Fruit fly (Drosophila melanogaster) whole organism, embryonic: ENCODE data around the gene CG32712.

Experiments
- Atf3 ChIP-seq: fragments of 200-800 bp; sonication (Bioruptor generic); optimal IDR thresholded peaks from 3 replicates; lab custom pipeline; 2016; ENCODE audit warnings: missing biosample characterization, missing genetic modification characterization
- Awh ChIP-seq: fragments of 200-800 bp; sonication (Bioruptor generic); IDR thresholded peaks from 2 replicates; pipeline ENCODE4, ENCODE4 v1.3.6; 2022; ENCODE audit warnings: missing biosample characterization, missing genetic modification characterization
- BtbVII ChIP-seq: fragments of 200-800 bp; sonication (Bioruptor generic); optimal IDR thresholded peaks from 3 replicates; lab custom pipeline; 2017; ENCODE audit warnings: missing biosample characterization, mild to moderate bottlenecking, missing genetic modification characterization
- Bteb2 ChIP-seq: fragments of 200-800 bp; sonication (Bioruptor generic); optimal IDR thresholded peaks from 2 replicates; lab custom pipeline; 2016; ENCODE audit warnings: missing biosample characterization, missing genetic modification characterization
- CG10267 ChIP-seq: fragments of 200-800 bp; sonication (Bioruptor generic); optimal IDR thresholded peaks from 2 replicates; lab custom pipeline; 2018; ENCODE audit warnings: missing biosample characterization, mild to moderate bottlenecking, missing genetic modification characterization, moderate library complexity
- CG10274 ChIP-seq: fragments of 200-800 bp; sonication (Bioruptor generic); optimal IDR thresholded peaks from 3 replicates; lab custom pipeline; 2017; ENCODE audit warnings: missing biosample characterization, mild to moderate bottlenecking, missing genetic modification characterization
- CG11247 ChIP-seq: fragments of 200-800 bp; sonication (Bioruptor generic); IDR thresholded peaks from 2 replicates; pipeline ENCODE4 v1.3.6; 2022; ENCODE audit warnings: missing biosample characterization, missing genetic modification characterization
- CG12236 ChIP-seq: fragments of 200-800 bp; sonication (Bioruptor generic); optimal IDR thresholded peaks from 2 replicates; lab custom pipeline; 2016; ENCODE audit warnings: missing biosample characterization, missing genetic modification characterization
- CG14667 ChIP-seq: fragments of 200-800 bp; sonication (Bioruptor generic); IDR thresholded peaks from 2 replicates; pipeline ENCODE4 v1.3.6; 2022; ENCODE audit warnings: missing biosample characterization, missing genetic modification characterization
- CG16813 ChIP-seq: fragments of 200-800 bp; sonication (Bioruptor generic); IDR thresholded peaks from 3 replicates; pipeline ENCODE4 v1.3.6; 2022; ENCODE audit warnings: missing biosample characterization, missing genetic modification characterization; ENCODE audit not compliant: partially characterized antibody
- CG16815 ChIP-seq: fragments of 200-800 bp; sonication (Bioruptor generic); optimal IDR thresholded peaks from 3 replicates; lab custom pipeline; 2017; ENCODE audit warnings: missing biosample characterization, mild to moderate bottlenecking, missing genetic modification characterization
- CG1832 ChIP-seq: fragments of 200-800 bp; sonication (Bioruptor generic); optimal IDR thresholded peaks from 2 replicates; lab custom pipeline; 2017; ENCODE audit warnings: missing biosample characterization, mild to moderate bottlenecking, missing genetic modification characterization, inconsistent platforms
- CG2120 ChIP-seq: fragments of 200-800 bp; sonication (Bioruptor generic); optimal IDR thresholded peaks from 3 replicates; lab custom pipeline; 2016; ENCODE audit warnings: missing biosample characterization, missing genetic modification characterization
- CG30020 ChIP-seq: fragments of 200-800 bp; optimal IDR thresholded peaks from 2 replicates; lab custom pipeline; 2019; ENCODE audit warnings: missing biosample characterization, mild to moderate bottlenecking, missing genetic modification characterization, moderate library complexity
- CG6689 ChIP-seq: fragments of 200-800 bp; sonication (Bioruptor generic); IDR thresholded peaks from 2 replicates; pipeline ENCODE4 v1.3.6; 2022; ENCODE audit warnings: missing biosample characterization, missing genetic modification characterization
- CG6765 ChIP-seq: fragments of 200-800 bp; sonication (Bioruptor generic); optimal IDR thresholded peaks from 3 replicates; lab custom pipeline; 2017; ENCODE audit warnings: missing biosample characterization, mild to moderate bottlenecking, missing genetic modification characterization
- CG7963 ChIP-seq: fragments of 200-800 bp; sonication (Bioruptor generic); IDR thresholded peaks from 3 replicates; pipeline ENCODE4 v1.3.6; 2022; ENCODE audit warnings: missing biosample characterization, missing genetic modification characterization; ENCODE audit not compliant: partially characterized antibody
- CG7987 ChIP-seq: fragments of 200-800 bp; sonication (Bioruptor generic); optimal IDR thresholded peaks from 2 replicates; lab custom pipeline; 2018; ENCODE audit warnings: missing biosample characterization, mild to moderate bottlenecking, missing genetic modification characterization, moderate library complexity
- CG9215 ChIP-seq: fragments of 200-800 bp; sonication (Bioruptor generic); IDR thresholded peaks from 2 replicates; pipeline ENCODE4 v1.3.6; 2022; ENCODE audit warnings: missing biosample characterization, missing genetic modification characterization
- CrebB ChIP-seq: fragments of 200-800 bp; sonication (Bioruptor generic); optimal IDR thresholded peaks from 3 replicates; lab custom pipeline; 2018; ENCODE audit warnings: missing biosample characterization, mild to moderate bottlenecking, missing genetic modification characterization
- Dek ChIP-seq: fragments of 200-800 bp; sonication (Bioruptor generic); optimal IDR thresholded peaks from 3 replicates; lab custom pipeline; 2019; ENCODE audit warnings: missing biosample characterization, mild to moderate bottlenecking, missing genetic modification characterization, moderate library complexity
- Dip3 ChIP-seq: fragments of 200-800 bp; sonication (Bioruptor generic); optimal IDR thresholded peaks from 3 replicates; lab custom pipeline; 2016; ENCODE audit warnings: missing biosample characterization, missing genetic modification characterization
- E2f2 ChIP-seq: fragments of 200-800 bp; sonication (Bioruptor generic); IDR thresholded peaks from 2 replicates; pipeline ENCODE4 v1.3.6; 2022; ENCODE audit warnings: missing biosample characterization, missing genetic modification characterization
- HmgD ChIP-seq: fragments of 200-800 bp; sonication (Bioruptor generic); optimal IDR thresholded peaks from 3 replicates; lab custom pipeline; 2016; ENCODE audit warnings: missing biosample characterization, missing genetic modification characterization
- Hmx ChIP-seq: fragments of 200-800 bp; sonication (Bioruptor generic); optimal IDR thresholded peaks from 2 replicates; lab custom pipeline; 2016; ENCODE audit warnings: missing biosample characterization, missing genetic modification characterization
- Lhr ChIP-seq: fragments of 200-800 bp; sonication (Bioruptor generic); optimal IDR thresholded peaks from 3 replicates; lab custom pipeline; 2017; ENCODE audit warnings: mild to moderate bottlenecking, missing biosample characterization, missing genetic modification reagents, missing genetic modification characterization
- Meics ChIP-seq: fragments of 200-800 bp; sonication (Bioruptor generic); optimal IDR thresholded peaks from 2 replicates; lab custom pipeline; 2017; ENCODE audit warnings: missing biosample characterization, mild to moderate bottlenecking, missing genetic modification characterization
- Ssrp ChIP-seq: fragments of 200-800 bp; sonication (Bioruptor generic); optimal IDR thresholded peaks from 2 replicates; lab custom pipeline; 2018; ENCODE audit warnings: missing biosample characterization, mild to moderate bottlenecking, missing genetic modification characterization, moderate library complexity
- Vsx1 ChIP-seq: fragments of 200-800 bp; sonication (Bioruptor generic); optimal IDR thresholded peaks from 2 replicates; lab custom pipeline; 2017; ENCODE audit warnings: missing biosample characterization, mild to moderate bottlenecking, missing genetic modification characterization, missing genetic modification reagents
- amos ChIP-seq: fragments of 200-800 bp; sonication (Bioruptor generic); IDR thresholded peaks from 2 replicates; pipeline ENCODE4 v1.3.6; 2022; ENCODE audit warnings: missing biosample characterization, missing genetic modification characterization; ENCODE audit not compliant: partially characterized antibody
- caup ChIP-seq: fragments of 200-800 bp; sonication (Bioruptor generic); optimal IDR thresholded peaks from 3 replicates; lab custom pipeline; 2017; ENCODE audit warnings: missing biosample characterization, mild to moderate bottlenecking, missing genetic modification characterization, moderate library complexity; ENCODE audit not compliant: severe bottlenecking
- chinmo ChIP-seq: fragments of 200-800 bp; sonication (Bioruptor generic); IDR thresholded peaks from 4 replicates; pipeline ENCODE4 v1.3.6; 2022; ENCODE audit warnings: missing biosample characterization, missing genetic modification characterization; ENCODE audit not compliant: partially characterized antibody
- da ChIP-seq: fragments of 200-800 bp; sonication (Bioruptor generic); optimal IDR thresholded peaks from 2 replicates; lab custom pipeline; 2016; ENCODE audit warnings: missing biosample characterization, missing genetic modification characterization
- dysf ChIP-seq: fragments of 200-800 bp; sonication (Bioruptor generic); IDR thresholded peaks from 3 replicates; pipeline ENCODE4 v1.3.6; 2022; ENCODE audit warnings: missing biosample characterization, missing genetic modification characterization
- emc ChIP-seq: fragments of 200-800 bp; sonication (Bioruptor generic); optimal IDR thresholded peaks from 2 replicates; lab custom pipeline; 2016; ENCODE audit warnings: missing biosample characterization, missing genetic modification characterization
- en ChIP-seq: fragments of 200-800 bp; sonication (Bioruptor generic); optimal IDR thresholded peaks from 2 replicates; lab custom pipeline; 2016; ENCODE audit warnings: missing biosample characterization, missing genetic modification characterization
- eve ChIP-seq, 2 experiments: fragments of >200 bp; optimal IDR thresholded peaks; 2 replicates each; lab custom pipeline; 2017; ENCODE audit warnings: missing biosample characterization in 2 of 2, missing genetic modification characterization in 2 of 2
- fd102C ChIP-seq: fragments of 200-800 bp; sonication (Bioruptor generic); optimal IDR thresholded peaks from 2 replicates; lab custom pipeline; 2018; ENCODE audit warnings: missing biosample characterization, mild to moderate bottlenecking, missing genetic modification characterization, moderate library complexity
- ftz-f1 ChIP-seq: fragments of 200-800 bp; sonication (Bioruptor generic); optimal IDR thresholded peaks from 2 replicates; lab custom pipeline; 2016; ENCODE audit warnings: missing biosample characterization, missing genetic modification characterization
- gcm2 ChIP-seq: fragments of 200-800 bp; sonication (Bioruptor generic); optimal IDR thresholded peaks from 2 replicates; lab custom pipeline; 2016; ENCODE audit warnings: missing biosample characterization, missing genetic modification characterization
- hth ChIP-seq: fragments of >200 bp; optimal IDR thresholded peaks from 2 replicates; lab custom pipeline; 2017; ENCODE audit warnings: inconsistent platforms
- jumu ChIP-seq: fragments of 200-800 bp; sonication (Bioruptor generic); optimal IDR thresholded peaks from 3 replicates; lab custom pipeline; 2016; ENCODE audit warnings: missing biosample characterization, missing genetic modification characterization
- nerfin-1 ChIP-seq: fragments of 200-800 bp; sonication (Bioruptor generic); optimal IDR thresholded peaks from 3 replicates; lab custom pipeline; 2019; ENCODE audit warnings: missing biosample characterization, mild to moderate bottlenecking, missing genetic modification characterization, moderate library complexity
- oc ChIP-seq: fragments of 200-800 bp; sonication (Bioruptor generic); optimal IDR thresholded peaks from 2 replicates; lab custom pipeline; 2018; ENCODE audit warnings: missing biosample characterization, mild to moderate bottlenecking, missing genetic modification characterization, moderate library complexity
- repo ChIP-seq: fragments of 200-800 bp; sonication (Bioruptor generic); optimal IDR thresholded peaks from 2 replicates; lab custom pipeline; 2016; ENCODE audit warnings: missing biosample characterization, missing genetic modification characterization
- tap ChIP-seq: fragments of 200-800 bp; optimal IDR thresholded peaks from 3 replicates; lab custom pipeline; 2019; ENCODE audit warnings: missing biosample characterization, mild to moderate bottlenecking, missing genetic modification characterization, moderate library complexity
- twi ChIP-seq: fragments of 200-800 bp; optimal IDR thresholded peaks from 2 replicates; lab custom pipeline; 2019; ENCODE audit warnings: missing biosample characterization, mild to moderate bottlenecking, missing genetic modification characterization, moderate library complexity
- vfl ChIP-seq: fragments of 200-800 bp; sonication (Bioruptor generic); optimal IDR thresholded peaks from 2 replicates; lab custom pipeline; 2016; ENCODE audit warnings: missing biosample characterization, missing genetic modification characterization
- wek ChIP-seq: fragments of 200-800 bp; sonication (Bioruptor generic); optimal IDR thresholded peaks from 3 replicates; lab custom pipeline; 2018; ENCODE audit warnings: missing biosample characterization, mild to moderate bottlenecking, missing genetic modification characterization, moderate library complexity
- zen ChIP-seq: fragments of 200-800 bp; sonication (Bioruptor generic); optimal IDR thresholded peaks from 3 replicates; lab custom pipeline; 2018; ENCODE audit warnings: missing biosample characterization, mild to moderate bottlenecking, missing genetic modification characterization, moderate library complexity
- zf30C ChIP-seq: fragments of 200-800 bp; sonication (Bioruptor generic); optimal IDR thresholded peaks from 3 replicates; lab custom pipeline; 2018; ENCODE audit warnings: missing biosample characterization, mild to moderate bottlenecking, missing genetic modification characterization

Gene CG32712

DNA sequence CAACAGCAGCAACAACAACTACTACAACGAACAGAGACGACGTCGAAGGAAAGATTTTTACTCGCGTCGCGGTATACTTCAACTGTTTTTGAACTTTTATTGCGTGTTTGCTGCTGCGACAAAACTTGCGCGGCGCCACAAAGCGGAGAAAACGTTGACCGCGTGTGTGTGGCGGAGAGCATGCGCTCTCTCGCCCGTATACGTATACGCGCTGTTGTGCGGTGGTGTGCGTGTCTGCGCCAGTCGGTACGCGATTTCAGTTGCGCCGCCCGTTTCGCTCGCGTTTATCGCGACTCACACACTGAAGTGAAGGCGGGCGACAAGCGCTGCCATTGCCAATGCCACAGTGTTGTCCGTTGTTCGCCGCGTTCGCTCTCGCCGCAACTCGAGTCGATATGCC, 23.8 kb downstream of the CG32712 start (continued):
- TF ChIP-seq en (GFP tag; lab: Kevin White, UChicago), result no peak
- TF ChIP-seq amos (GFP tag; lab: Robert Waterston, UW), result peak; percentile 20; the same call in 1 of the 2 replicates
- no peak for TF ChIP-seq CG2120 (GFP tag; lab: Kevin White, UChicago)
- TF ChIP-seq repo, result no peak
- TF ChIP-seq jumu (GFP tag; lab: Kevin White, UChicago), result no peak
- peak; percentile 44 for TF ChIP-seq nerfin-1 (tag; lab: Kevin White, UChicago)
- no peak for TF ChIP-seq CG1832 (GFP tag; lab: Kevin White, UChicago)
- no peak for TF ChIP-seq Dek (tag; lab: Kevin White, UChicago)
- TF ChIP-seq CG10267 (tag; lab: Kevin White, UChicago), result no peak
- peak; percentile 50 for TF ChIP-seq zf30C (GFP tag; lab: Kevin White, UChicago)
- no peak for TF ChIP-seq emc (GFP tag; lab: Kevin White, UChicago)
- no peak for TF ChIP-seq Hmx (GFP tag; lab: Kevin White, UChicago)
- TF ChIP-seq hth (lab: Kevin White, UChicago), result no peak
- TF ChIP-seq CG11247 (GFP tag; lab: Robert Waterston, UW), result peak; percentile 68; the same call in 1 of the 2 replicates
- no peak; the same call in 1 of the 2 replicates for TF ChIP-seq Awh (GFP tag; lab: Robert Waterston, UW)
- TF ChIP-seq eve (GFP tag; optimal IDR thresholded peaks at IDR 0.05; lab: Kevin White, UChicago), result no peak
- no peak for TF ChIP-seq CG10274 (GFP tag; lab: Kevin White, UChicago)
- TF ChIP-seq CG7963 (GFP tag; lab: Robert Waterston, UW), result no peak
- no peak for TF ChIP-seq twi (tag; lab: Kevin White, UChicago)
- TF ChIP-seq zen (tag; lab: Kevin White, UChicago), result no peak
- TF ChIP-seq CG7987 (GFP tag; lab: Kevin White, UChicago), result peak; percentile 68
- no peak for TF ChIP-seq gcm2 (GFP tag; lab: Kevin White, UChicago)
- no peak for TF ChIP-seq vfl
- peak; percentile 74 for TF ChIP-seq BtbVII (GFP tag; lab: Kevin White, UChicago)
- no peak for TF ChIP-seq CG16815 (GFP tag; lab: Kevin White, UChicago)
- peak; percentile 5 for TF ChIP-seq Bteb2
- TF ChIP-seq oc (tag; lab: Kevin White, UChicago), result peak; percentile 16
- TF ChIP-seq CG6765, result peak; percentile 90
- peak; percentile 32 for TF ChIP-seq ftz-f1 (GFP tag; lab: Kevin White, UChicago)
- no peak for TF ChIP-seq HmgD (GFP tag; lab: Kevin White, UChicago)
- peak; percentile 72 for TF ChIP-seq caup (GFP tag; lab: Kevin White, UChicago)
- TF ChIP-seq Lhr (GFP tag; lab: Kevin White, UChicago), result no peak
- no peak for TF ChIP-seq CG12236
- TF ChIP-seq Vsx1 (GFP tag; lab: Kevin White, UChicago), result peak; percentile 26
- no peak for TF ChIP-seq Ssrp (tag; lab: Kevin White, UChicago)
- peak; percentile 53; the same call in 2 of the 3 replicates for TF ChIP-seq dysf
- peak; percentile 86 for TF ChIP-seq chinmo (GFP tag; lab: Robert Waterston, UW)
- no peak for TF ChIP-seq CG30020
- TF ChIP-seq CG6689 (GFP tag; lab: Robert Waterston, UW), result no peak
- TF ChIP-seq CG9215 (GFP tag; lab: Robert Waterston, UW), result no peak; the same call in 1 of the 2 replicates
- TF ChIP-seq fd102C (GFP tag; lab: Kevin White, UChicago), result no peak
- no peak for TF ChIP-seq da (GFP tag; lab: Kevin White, UChicago)
- no peak for TF ChIP-seq Dip3 (GFP tag; lab: Kevin White, UChicago)
- peak; percentile 61 for TF ChIP-seq wek
- no peak; the same call in 2 of the 3 replicates for TF ChIP-seq CG16813 (GFP tag; lab: Robert Waterston, UW)
- no peak for TF ChIP-seq Atf3 (GFP tag; lab: Kevin White, UChicago)
- no peak for TF ChIP-seq CG14667 (GFP tag; lab: Robert Waterston, UW)
- peak; percentile 57 for TF ChIP-seq Meics
- peak; percentile 35 for TF ChIP-seq tap (tag; lab: Kevin White, UChicago)
- TF ChIP-seq E2f2 (GFP tag; lab: Robert Waterston, UW), result peak; percentile 47
- peak; percentile 90 for TF ChIP-seq CrebB
